Worm (Caenorhabditis elegans): ENCODE data around the gene fbxb-29.

ce11 chrII:953052-953451, 46.3 kb downstream of the fbxb-29 start:
- TF ChIP-seq ztf-7 (tag; optimal IDR thresholded peaks at IDR 0.05) = no peak
- no peak for TF ChIP-seq lin-39 (tag; optimal IDR thresholded peaks at IDR 0.05)
- no peak for TF ChIP-seq ctbp-1 (GFP tag; IDR thresholded peaks at IDR 0.05)
- no peak for TF ChIP-seq nhr-28 (tag; optimal IDR thresholded peaks at IDR 0.05)
- TF ChIP-seq nhr-76 (tag; optimal IDR thresholded peaks at IDR 0.05) = no peak
- no peak for TF ChIP-seq ceh-20 (GFP tag; IDR thresholded peaks at IDR 0.05)
- TF ChIP-seq unc-130 (GFP tag; optimal IDR thresholded peaks at IDR 0.05) = no peak
- TF ChIP-seq unc-62 (GFP tag; optimal IDR thresholded peaks at IDR 0.05 in 1 of 2) = no peak
- TF ChIP-seq unc-62 (tag; optimal IDR thresholded peaks at IDR 0.05) = no peak
- TF ChIP-seq ces-1 (GFP tag; optimal IDR thresholded peaks at IDR 0.05) = no peak
